Worm (Caenorhabditis elegans) whole organism, L1 larva: Measurements from ENCODE around the gene sinh-1.
A peak's percentile ranks its signal among the peaks of the same experiment; 100 is the strongest.

Experiments used
- F16B12.6 ChIP-seq: fragments of 150-350 bp; optimal IDR thresholded peaks from 2 replicates; lab custom pipeline; 2014; ENCODE audit warnings: missing biosample characterization, missing genetic modification characterization
- alr-1 ChIP-seq: fragments of 200-800 bp; sonication (Bioruptor generic); optimal IDR thresholded peaks from 2 replicates; lab custom pipeline; 2018; ENCODE audit warnings: borderline replicate concordance, mild to moderate bottlenecking, missing genetic modification characterization, missing compliant biosample characterization
- ceh-63 ChIP-seq: fragments of 200-800 bp; sonication (Bioruptor generic); optimal IDR thresholded peaks from 2 replicates; lab custom pipeline; 2018; ENCODE audit warnings: mild to moderate bottlenecking, missing genetic modification characterization, missing compliant biosample characterization
- ceh-8 ChIP-seq: fragments of 200-800 bp; sonication (Bioruptor generic); optimal IDR thresholded peaks from 2 replicates; lab custom pipeline; 2018; ENCODE audit warnings: mild to moderate bottlenecking, missing genetic modification characterization, moderate library complexity, missing compliant biosample characterization
- ceh-82 ChIP-seq, 3 experiments: fragments of 150-350 bp in 1 of 3; sonication (generic microtip) in 2 of 3; optimal IDR thresholded peaks; 2 replicates each; lab custom pipeline; 2014 to 2017; ENCODE audit warnings: missing biosample characterization in 3 of 3, missing genetic modification characterization in 3 of 3
- ces-1 ChIP-seq: fragments of 150-350 bp; optimal IDR thresholded peaks from 2 replicates; lab custom pipeline; 2014; ENCODE audit warnings: missing biosample characterization, missing genetic modification reagents, missing genetic modification characterization
- dsc-1 ChIP-seq: sonication (generic microtip); optimal IDR thresholded peaks from 2 replicates; lab custom pipeline; 2016; ENCODE audit warnings: mild to moderate bottlenecking, missing genetic modification characterization, missing compliant biosample characterization
- efl-1 ChIP-seq, 4 experiments: fragments of 150-350 bp; optimal IDR thresholded peaks in 3 of 4; peaks in 1 of 4; 1 replicate in 1 of 4; 2 replicates in 3 of 4; lab custom pipeline; 2014; ENCODE audit warnings: missing biosample characterization in 2 of 4, missing genetic modification characterization in 2 of 4, missing genetic modification reagents in 2 of 4
- egl-13 ChIP-seq: sonication (generic microtip); optimal IDR thresholded peaks from 2 replicates; lab custom pipeline; 2016; ENCODE audit warnings: missing genotype, missing genetic modification reagents, missing genetic modification characterization, missing compliant biosample characterization
- fkh-10 ChIP-seq: sonication (generic microtip); optimal IDR thresholded peaks from 2 replicates; lab custom pipeline; 2017; ENCODE audit warnings: missing biosample characterization, missing genetic modification reagents, missing genetic modification characterization
- fkh-8 ChIP-seq: sonication (generic microtip); optimal IDR thresholded peaks from 2 replicates; lab custom pipeline; 2016; ENCODE audit warnings: mild to moderate bottlenecking, missing genetic modification characterization, missing compliant biosample characterization
- hpl-2 ChIP-seq: fragments of 150-350 bp; optimal IDR thresholded peaks from 2 replicates; lab custom pipeline; 2014; ENCODE audit warnings: missing biosample characterization, missing genetic modification reagents, missing genetic modification characterization
- lin-35 ChIP-seq, 2 experiments: fragments of 150-350 bp; optimal IDR thresholded peaks; 2 replicates each; lab custom pipeline; 2014; ENCODE audit warnings: missing biosample characterization in 2 of 2, missing genetic modification characterization in 2 of 2, missing genetic modification reagents in 2 of 2
- mab-9 ChIP-seq: fragments of 200-800 bp; sonication (Bioruptor generic); IDR thresholded peaks from 2 replicates; pipeline ENCODE4 v1.3.6; 2022; ENCODE audit warnings: missing genetic modification reagents, missing genetic modification characterization, missing compliant biosample characterization
- mdl-1 ChIP-seq, 2 experiments: fragments of 150-350 bp; optimal IDR thresholded peaks; 2 replicates each; lab custom pipeline; 2014 to 2017; ENCODE audit warnings: missing biosample characterization in 2 of 2, missing genetic modification characterization in 2 of 2, inconsistent platforms in 1 of 2
- nhr-11 ChIP-seq: fragments of 150-350 bp; optimal IDR thresholded peaks from 2 replicates; lab custom pipeline; 2014; ENCODE audit warnings: missing biosample characterization, missing genetic modification characterization
- nhr-20 ChIP-seq: sonication (generic microtip); optimal IDR thresholded peaks from 2 replicates; lab custom pipeline; 2016; ENCODE audit warnings: mild to moderate bottlenecking, missing genetic modification characterization, missing compliant biosample characterization
- nhr-47 ChIP-seq: sonication (generic microtip); optimal IDR thresholded peaks from 2 replicates; lab custom pipeline; 2016; ENCODE audit warnings: mild to moderate bottlenecking, missing genetic modification characterization, moderate library complexity, missing compliant biosample characterization
- nhr-71 ChIP-seq: sonication (generic microtip); optimal IDR thresholded peaks from 2 replicates; lab custom pipeline; 2016; ENCODE audit warnings: mild to moderate bottlenecking, missing genetic modification characterization, moderate library complexity, missing compliant biosample characterization
- nhr-76 ChIP-seq: sonication (generic microtip); optimal IDR thresholded peaks from 2 replicates; lab custom pipeline; 2017; ENCODE audit warnings: missing biosample characterization, missing genetic modification characterization
- nhr-85 ChIP-seq: sonication (generic microtip); peaks from one replicate; lab custom pipeline; 2016; ENCODE audit warnings: missing genetic modification characterization, inconsistent platforms, missing compliant biosample characterization
- pag-3 ChIP-seq: sonication (generic microtip); optimal IDR thresholded peaks from 2 replicates; lab custom pipeline; 2017; ENCODE audit warnings: missing genetic modification characterization, mild to moderate bottlenecking, missing compliant biosample characterization, antibody characterized with exemption, borderline replicate concordance; ENCODE audit not compliant: insufficient read depth
- pax-3 ChIP-seq: fragments of 200-800 bp; sonication (Bioruptor generic); optimal IDR thresholded peaks from 2 replicates; lab custom pipeline; 2018; ENCODE audit warnings: mild to moderate bottlenecking, missing genetic modification characterization, moderate library complexity, missing compliant biosample characterization
- rnt-1 ChIP-seq: sonication (generic microtip); optimal IDR thresholded peaks from 2 replicates; lab custom pipeline; 2016; ENCODE audit warnings: mild to moderate bottlenecking, missing genetic modification characterization, moderate library complexity, missing compliant biosample characterization
- tbx-2 ChIP-seq: sonication (generic microtip); optimal IDR thresholded peaks from 2 replicates; lab custom pipeline; 2016; ENCODE audit warnings: missing genetic modification characterization, missing compliant biosample characterization
- unc-98 ChIP-seq: fragments of 200-800 bp; sonication (Bioruptor generic); IDR thresholded peaks from 2 replicates; pipeline ENCODE4 v1.3.6; 2022; ENCODE audit warnings: missing genetic modification characterization, missing compliant biosample characterization
- xbp-1 ChIP-seq: sonication (generic microtip); optimal IDR thresholded peaks from 2 replicates; lab custom pipeline; 2016; ENCODE audit warnings: missing genetic modification characterization, missing compliant biosample characterization
- zip-4 ChIP-seq: fragments of 200-800 bp; sonication (Bioruptor generic); optimal IDR thresholded peaks from 2 replicates; lab custom pipeline; 2018; ENCODE audit warnings: mild to moderate bottlenecking, missing genetic modification characterization, moderate library complexity, missing compliant biosample characterization
- ztf-4 ChIP-seq: fragments of 150-350 bp; optimal IDR thresholded peaks from 2 replicates; lab custom pipeline; 2014; ENCODE audit warnings: missing biosample characterization, missing genetic modification characterization

The sinh-1 gene

DNA sequence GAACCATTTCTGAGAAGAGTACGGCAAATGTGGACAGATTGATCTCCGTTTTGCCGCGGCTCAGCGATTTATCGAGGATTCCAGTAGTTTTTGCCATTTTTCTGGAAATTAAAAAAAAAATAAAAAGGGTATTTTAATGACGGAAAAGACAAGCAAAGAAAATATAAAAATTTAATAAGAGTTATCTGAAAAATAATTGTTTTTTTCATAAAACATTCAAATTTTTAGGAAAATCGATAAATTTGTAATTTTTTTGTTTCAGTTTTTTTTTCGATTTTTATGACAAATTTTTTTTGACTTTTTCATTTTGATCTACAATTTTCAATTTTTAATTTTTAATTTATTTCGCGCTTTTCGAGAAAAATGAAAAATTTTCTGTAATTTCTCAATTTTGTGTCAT lies 25.8 kb upstream of the sinh-1 start, which contains the start of gene trpp-5:
TSS of gene trpp-5 (minus strand) at position 101 of the 400 bp plus-strand sequence.
- no peak for TF ChIP-seq hpl-2 (GFP tag; lab: Kevin White, UChicago)
- TF ChIP-seq ceh-82 (tag; optimal IDR thresholded peaks at IDR 0.05; lab: Kevin White, UChicago) = no peak

DNA sequence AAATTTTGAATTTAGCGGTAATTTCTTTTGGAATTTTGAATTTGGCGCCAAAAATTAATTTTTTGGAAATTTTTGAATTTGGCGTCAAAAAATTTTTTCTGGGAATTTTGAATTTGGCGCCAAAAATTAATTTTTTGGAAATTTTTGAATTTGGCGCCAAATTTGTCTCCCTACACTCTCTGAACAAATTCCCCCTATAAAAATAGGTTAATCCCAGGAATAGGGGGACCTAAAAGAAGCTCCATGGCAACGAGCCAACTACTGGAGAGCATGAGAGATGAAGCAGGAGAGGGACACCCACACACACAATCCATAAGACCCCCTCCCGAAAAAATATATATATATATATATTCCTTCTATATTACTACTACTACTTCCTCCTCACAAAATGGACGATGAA lies 25.2 kb upstream of the sinh-1 start, which contains the start of gene aqp-12:
TSS of gene aqp-12 (plus strand) at position 301 of the 400 bp plus-strand sequence.
- TF ChIP-seq ces-1 (no peak), nhr-76 (no peak), egl-13 (tag; lab: Kevin White, UChicago) (no peak), fkh-8 (peak; percentile 52), ceh-63 (GFP tag; lab: Kevin White, UChicago) (no peak), F16B12.6 (tag; lab: Kevin White, UChicago) (no peak), pax-3 (tag; lab: Kevin White, UChicago) (no peak), efl-1 (optimal IDR thresholded peaks at IDR 0.05; lab: Kevin White, UChicago) (no peak), efl-1 (GFP tag; optimal IDR thresholded peaks at IDR 0.05 in 1 of 2; lab: Kevin White, UChicago) (peak in 1 of 2 experiments; percentile 19), ztf-4 (no peak), rnt-1 (tag; lab: Kevin White, UChicago) (no peak)

- no peak for TF ChIP-seq fkh-10 (GFP tag; lab: Kevin White, UChicago)
- no peak for TF ChIP-seq xbp-1 (tag; lab: Kevin White, UChicago)
- TF ChIP-seq, all 84 proteins: peak for 0
Observed at ce11 chrII:12204617-12205016, 23.5 kb upstream of the sinh-1 start.

- peak; percentile 5 for TF ChIP-seq nhr-47
- TF ChIP-seq nhr-71 (tag; lab: Kevin White, UChicago) = peak; percentile 26
- no peak for TF ChIP-seq efl-1 (optimal IDR thresholded peaks at IDR 0.05; lab: Kevin White, UChicago)
- TF ChIP-seq efl-1 (GFP tag; optimal IDR thresholded peaks at IDR 0.05 in 1 of 2; lab: Kevin White, UChicago) = peak in 1 of 2 experiments; percentile 25
- peak; percentile 73 for TF ChIP-seq nhr-85
- no peak for TF ChIP-seq nhr-20 (tag; lab: Kevin White, UChicago)
- TF ChIP-seq zip-4 (GFP tag; lab: Kevin White, UChicago) = no peak
- TF ChIP-seq, all 84 proteins: peak for 4
Observed at ce11 chrII:12208741-12209140, 19.4 kb upstream of the sinh-1 start.

DNA sequence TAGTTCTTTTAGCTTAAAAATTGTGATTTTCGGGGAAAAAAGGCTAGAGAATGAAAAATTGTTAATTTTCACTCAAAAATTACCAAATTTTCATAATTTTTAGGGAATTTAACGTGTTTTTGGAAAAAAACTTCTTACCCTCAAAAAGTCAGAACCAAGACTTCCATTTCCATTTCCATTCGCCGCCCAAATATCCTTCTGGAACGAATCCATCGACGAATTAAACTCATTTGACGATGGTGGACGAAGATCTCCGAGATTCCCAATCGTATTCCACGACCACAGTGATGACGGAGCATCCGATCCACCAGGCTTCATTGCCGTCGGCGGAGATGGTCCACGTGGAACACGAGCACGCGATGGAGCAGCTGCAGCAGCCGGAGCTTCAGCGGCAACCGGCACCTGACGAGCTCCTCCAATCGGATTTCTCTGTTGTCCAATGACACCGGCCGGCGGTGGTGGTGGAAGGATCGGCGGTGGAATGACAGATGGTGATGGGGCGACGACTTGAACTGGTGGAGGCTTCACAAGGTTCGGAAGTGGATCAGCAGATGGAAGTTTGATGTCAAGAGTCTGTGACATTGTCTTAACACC lies 16.4 kb upstream of the sinh-1 start:
- no peak for TF ChIP-seq efl-1 (optimal IDR thresholded peaks at IDR 0.05; lab: Kevin White, UChicago)
- TF ChIP-seq efl-1 (GFP tag; optimal IDR thresholded peaks at IDR 0.05 in 1 of 2; lab: Kevin White, UChicago) = peak in 1 of 2 experiments; percentile 52
- no peak for TF ChIP-seq nhr-11 (tag; lab: Kevin White, UChicago)
- TF ChIP-seq mab-9 = no peak
- peak; percentile 12 for TF ChIP-seq ceh-63 (GFP tag; lab: Kevin White, UChicago)

- TF ChIP-seq dsc-1 (no peak), ceh-8 (GFP tag; lab: Kevin White, UChicago) (no peak), pag-3 (tag; lab: Kevin White, UChicago) (no peak), pax-3 (tag; lab: Kevin White, UChicago) (no peak), mdl-1 (tag; optimal IDR thresholded peaks at IDR 0.05; lab: Kevin White, UChicago) (no peak), lin-35 (GFP tag; optimal IDR thresholded peaks at IDR 0.05; lab: Kevin White, UChicago) (no peak), unc-98 (no peak), ceh-82 (tag; optimal IDR thresholded peaks at IDR 0.05; lab: Kevin White, UChicago) (no peak), alr-1 (tag; lab: Kevin White, UChicago) (no peak), mab-9 (no peak), efl-1 (optimal IDR thresholded peaks at IDR 0.05; lab: Kevin White, UChicago) (no peak), efl-1 (GFP tag; optimal IDR thresholded peaks at IDR 0.05 in 1 of 2; lab: Kevin White, UChicago) (no peak), tbx-2 (tag; lab: Kevin White, UChicago) (no peak)
- TF ChIP-seq, all 84 proteins: peak for 0
Observed at ce11 chrII:12214562-12214961, 13.5 kb upstream of the sinh-1 start.
